Worm (Caenorhabditis elegans) whole organism, early embryonic: ENCODE data around the gene F13E6.2.

ENCODE experiments used
- F13C5.2 ChIP-seq: sonication (generic microtip); optimal IDR thresholded peaks from 2 replicates; lab custom pipeline; 2017; ENCODE audit warnings: mild to moderate bottlenecking, missing genetic modification characterization, inconsistent platforms, missing compliant biosample characterization
- ama-1 ChIP-seq: fragments of 150-350 bp; optimal IDR thresholded peaks from 2 replicates; lab custom pipeline; 2014
- ceh-13 ChIP-seq: fragments of 200-800 bp; sonication (Bioruptor generic); optimal IDR thresholded peaks from 2 replicates; lab custom pipeline; 2018; ENCODE audit warnings: mild to moderate bottlenecking, missing genetic modification characterization, missing compliant biosample characterization
- ceh-36 ChIP-seq: sonication (generic microtip); optimal IDR thresholded peaks from 2 replicates; lab custom pipeline; 2016; ENCODE audit warnings: missing genetic modification characterization, inconsistent platforms, missing compliant biosample characterization
- ets-7 ChIP-seq: sonication (generic microtip); optimal IDR thresholded peaks from 2 replicates; lab custom pipeline; 2016; ENCODE audit warnings: missing genotype, missing genetic modification characterization, missing compliant biosample characterization
- flt-1 ChIP-seq: fragments of 200-800 bp; sonication (Bioruptor generic); IDR thresholded peaks from 2 replicates; pipeline ENCODE4 v1.3.6; 2022; ENCODE audit warnings: missing genetic modification characterization, missing compliant biosample characterization
- hmbx-1 ChIP-seq: sonication (generic microtip); optimal IDR thresholded peaks from 2 replicates; lab custom pipeline; 2016; ENCODE audit warnings: mild to moderate bottlenecking, missing genetic modification characterization, missing compliant biosample characterization
- hmg-4 ChIP-seq: fragments of 200-800 bp; sonication (Bioruptor generic); optimal IDR thresholded peaks from 2 replicates; lab custom pipeline; 2018; ENCODE audit warnings: mild to moderate bottlenecking, missing genetic modification characterization, missing compliant biosample characterization
- hnd-1 ChIP-seq: sonication (generic microtip); optimal IDR thresholded peaks from 2 replicates; lab custom pipeline; 2016; ENCODE audit warnings: missing genetic modification characterization, missing compliant biosample characterization
- pes-1 ChIP-seq: fragments of 200-800 bp; sonication (Bioruptor generic); IDR thresholded peaks from 2 replicates; pipeline ENCODE4 v1.3.6; 2022; ENCODE audit warnings: missing genetic modification reagents, missing genetic modification characterization, missing compliant biosample characterization
- scrt-1 ChIP-seq: fragments of 200-800 bp; sonication (Bioruptor generic); IDR thresholded peaks from 2 replicates; pipeline ENCODE4 v1.3.6; 2022; ENCODE audit warnings: missing genetic modification characterization, missing compliant biosample characterization
- sea-1 ChIP-seq: fragments of 200-800 bp; sonication (Bioruptor generic); conservative IDR thresholded peaks from 2 replicates; pipeline ENCODE4 v1.3.6; 2022; ENCODE audit warnings: missing genetic modification characterization, missing compliant biosample characterization
- tra-4 ChIP-seq: sonication (generic microtip); optimal IDR thresholded peaks from 2 replicates; lab custom pipeline; 2017; ENCODE audit warnings: missing genetic modification characterization, missing compliant biosample characterization

DNA sequence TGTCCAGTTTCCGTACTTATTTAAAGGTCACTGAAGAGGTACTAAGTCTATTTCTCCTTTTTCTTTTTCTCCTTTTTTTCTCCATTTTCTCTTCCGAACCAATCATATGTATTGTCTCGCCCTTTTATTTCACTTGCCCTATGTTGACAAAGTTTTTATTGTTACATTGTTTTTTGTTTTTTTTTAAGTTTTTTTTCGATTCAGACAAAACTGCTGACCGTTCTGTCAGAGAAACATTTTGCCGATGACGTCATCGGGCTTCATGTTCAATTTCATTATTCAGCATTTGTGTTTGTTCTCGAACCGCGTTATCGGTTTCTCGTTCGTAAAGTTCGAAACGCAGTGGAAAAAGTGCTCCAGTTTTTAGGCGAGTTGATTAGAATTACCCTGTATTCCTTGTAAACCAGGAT is 34.7 kb downstream of the F13E6.2 start:
- TF ChIP-seq flt-1 (no peak), ama-1 (no peak), scrt-1 (GFP tag; lab: Robert Waterston, UW) (no peak), sea-1 (no peak), tra-4 (tag; lab: Kevin White, UChicago) (no peak), ceh-36 (tag; lab: Kevin White, UChicago) (no peak), hmbx-1 (no peak), hnd-1 (tag; lab: Kevin White, UChicago) (no peak), F13C5.2 (no peak), hmg-4 (no peak), ets-7 (no peak), pes-1 (GFP tag; lab: Robert Waterston, UW) (no peak), ceh-13 (no peak)
